Worm (Caenorhabditis elegans): ENCODE measurements around the gene eel-1.
"Not testable (repeated sequence)": the region's sequence is repeated elsewhere in the genome, so short reads cannot be mapped to it uniquely, and the experiment has no call there.

Gene eel-1

ce11 chrIV:3050054-3050990 is at the start of gene eel-1:
TSS of gene eel-1 (minus strand) at chrIV:3050104.
- TF ChIP-seq mxl-3 (GFP tag; optimal IDR thresholded peaks at IDR 0.05) (peak; percentile 91), mxl-2 (GFP tag; conservative IDR thresholded peaks at IDR 0.05) (peak; percentile 91), tra-1 (GFP tag; IDR thresholded peaks at IDR 0.05) (peak; percentile 100), lin-38 (GFP tag; IDR thresholded peaks at IDR 0.05) (peak; percentile 98), rbr-2 (tag; optimal IDR thresholded peaks at IDR 0.05) (peak; percentile 95), dve-1 (tag; optimal IDR thresholded peaks at IDR 0.05; ENCODE audit: insufficient read depth) (peak; percentile 84), zip-11 (GFP tag; IDR thresholded peaks at IDR 0.05) (peak; percentile 81; the same call in 1 of the 2 replicates), dmd-6 (GFP tag; IDR thresholded peaks at IDR 0.05) (peak; percentile 98), T26A8.4 (GFP tag; IDR thresholded peaks at IDR 0.05) (peak; percentile 98), madf-9 (GFP tag; conservative IDR thresholded peaks at IDR 0.05) (peak; percentile 99), arid-1 (GFP tag; conservative IDR thresholded peaks at IDR 0.05) (peak; percentile 98), lir-3 (tag; optimal IDR thresholded peaks at IDR 0.05) (peak; percentile 73), Y105C5A.15 (GFP tag; IDR thresholded peaks at IDR 0.05) (peak; percentile 96), ctbp-1 (GFP tag; IDR thresholded peaks at IDR 0.05) (peak; percentile 97), F49E8.2 (tag; optimal IDR thresholded peaks at IDR 0.05; ENCODE audit: borderline replicate concordance) (peak; percentile 84), mdt-29 (GFP tag; IDR thresholded peaks at IDR 0.05) (peak; percentile 96), spr-1 (tag; optimal IDR thresholded peaks at IDR 0.05) (peak; percentile 90), ZK546.5 (tag; optimal IDR thresholded peaks at IDR 0.05) (peak in 1 of 2 experiments; percentile 35), ZK337.2 (GFP tag; IDR thresholded peaks at IDR 0.05) (peak; percentile 99), hif-1 (tag; optimal IDR thresholded peaks at IDR 0.05) (peak; percentile 53 to 85), dmd-8 (GFP tag; IDR thresholded peaks at IDR 0.05) (peak; percentile 92), zfp-3 (GFP tag; conservative IDR thresholded peaks at IDR 0.05) (peak; percentile 98), Y48G9A.11 (GFP tag; IDR thresholded peaks at IDR 0.05) (peak; percentile 96), tag-97 (GFP tag; IDR thresholded peaks at IDR 0.05) (peak; percentile 95), ceh-32 (tag; optimal IDR thresholded peaks at IDR 0.05; ENCODE audit: poor library complexity) (peak; percentile 47), lim-7 (GFP tag; IDR thresholded peaks at IDR 0.05) (peak; percentile 90), lin-13 (GFP tag; optimal IDR thresholded peaks at IDR 0.05) (peak; percentile 95), nhr-6 (tag; optimal IDR thresholded peaks at IDR 0.05) (peak; percentile 47), hlh-11 (tag; optimal IDR thresholded peaks at IDR 0.05) (peak; percentile 87), nhr-41 (GFP tag; IDR thresholded peaks at IDR 0.05) (peak; percentile 92), ceh-44 (GFP tag; IDR thresholded peaks at IDR 0.05) (peak; percentile 100), vab-7 (GFP tag; IDR thresholded peaks at IDR 0.05) (peak; percentile 100), D1046.2 (GFP tag; IDR thresholded peaks at IDR 0.05) (peak; percentile 100), unc-62 (GFP tag; optimal IDR thresholded peaks at IDR 0.05 in 1 of 2) (peak in 1 of 2 experiments; percentile 99), nhr-111 (GFP tag; optimal IDR thresholded peaks at IDR 0.05) (peak; percentile 22), pha-4 (GFP tag; IDR thresholded peaks at IDR 0.05) (peak; percentile 97), Y75B8A.6 (GFP tag; IDR thresholded peaks at IDR 0.05) (peak; percentile 98), daf-16 (GFP tag; optimal IDR thresholded peaks at IDR 0.05) (peak; percentile 38 to 75), daf-16 (tag; optimal IDR thresholded peaks at IDR 0.05) (peak; percentile 62), mes-2 (tag; optimal IDR thresholded peaks at IDR 0.05; ENCODE audit: poor library complexity, severe bottlenecking) (peak; percentile 98), php-3 (GFP tag; IDR thresholded peaks at IDR 0.05) (peak; percentile 100), gei-8 (GFP tag; optimal IDR thresholded peaks at IDR 0.05) (peak; percentile 65), daf-8 (GFP tag; IDR thresholded peaks at IDR 0.05) (peak; percentile 77; the same call in 1 of the 2 replicates), jun-1 (tag; optimal IDR thresholded peaks at IDR 0.05) (peak; percentile 73), unc-130 (GFP tag; optimal IDR thresholded peaks at IDR 0.05) (peak; percentile 97), nhr-11 (tag; optimal IDR thresholded peaks at IDR 0.05) (peak; percentile 81)
- not testable (repeated sequence) for TF ChIP-seq unc-62, pha-4 (tag; optimal IDR thresholded peaks at IDR 0.05)

Measured in whole organism, L4 larva.